Worm (Caenorhabditis elegans) whole organism, L4 larva: ENCODE results near the gene npp-19.

ENCODE experiments used
- hlh-30 ChIP-seq: sonication (generic microtip); optimal IDR thresholded peaks from 2 replicates; lab custom pipeline; 2017; ENCODE audit warnings: antibody characterized with exemption, mild to moderate bottlenecking, missing genetic modification characterization, missing compliant biosample characterization; ENCODE audit not compliant: insufficient read depth
- jun-1 ChIP-seq: fragments of 150-350 bp; optimal IDR thresholded peaks from 2 replicates; lab custom pipeline; 2014; ENCODE audit warnings: missing biosample characterization, missing genetic modification reagents, missing genetic modification characterization
- madf-9 ChIP-seq: fragments of 200-800 bp; sonication (Bioruptor generic); conservative IDR thresholded peaks from 2 replicates; pipeline ENCODE4 v1.3.6; 2022; ENCODE audit warnings: missing genetic modification reagents, missing genetic modification characterization, missing compliant biosample characterization
- nhr-25 ChIP-seq: sonication (generic microtip); optimal IDR thresholded peaks from 2 replicates; lab custom pipeline; 2017; ENCODE audit warnings: missing genetic modification characterization, mild to moderate bottlenecking, missing compliant biosample characterization, antibody characterized with exemption, moderate library complexity, borderline replicate concordance; ENCODE audit not compliant: insufficient read depth
- nhr-76 ChIP-seq: fragments of 150-350 bp; optimal IDR thresholded peaks from 2 replicates; lab custom pipeline; 2014; ENCODE audit warnings: missing biosample characterization, missing genetic modification characterization
- pha-4 ChIP-seq, 2 experiments: fragments of 150-350 bp in 1 of 2; fragments of 200-800 bp in 1 of 2; sonication (Bioruptor generic) in 1 of 2; IDR thresholded peaks in 1 of 2; optimal IDR thresholded peaks in 1 of 2; 2 replicates each; pipeline versions ENCODE4 v1.3.6 to Lab custom; 2014 to 2022; ENCODE audit warnings: missing genetic modification characterization in 2 of 2, missing genetic modification reagents in 2 of 2, missing biosample characterization in 1 of 2, missing compliant biosample characterization in 1 of 2
- php-3 ChIP-seq: fragments of 200-800 bp; sonication (Bioruptor generic); IDR thresholded peaks from 2 replicates; pipeline ENCODE4 v1.3.6; 2022; ENCODE audit warnings: missing genetic modification reagents, missing genetic modification characterization, missing compliant biosample characterization
- pqm-1 ChIP-seq: sonication (generic microtip); optimal IDR thresholded peaks from 2 replicates; lab custom pipeline; 2017; ENCODE audit warnings: missing biosample characterization, missing genetic modification characterization

ce11 chrII:10759425-10759824 lies 38.9 kb downstream of the npp-19 start:
- TF ChIP-seq madf-9 (GFP tag; lab: Robert Waterston, UW) (no peak), nhr-25 (tag; lab: Kevin White, UChicago) (no peak), jun-1 (tag; lab: Kevin White, UChicago) (no peak), php-3 (GFP tag; lab: Robert Waterston, UW) (no peak), hlh-30 (no peak), pha-4 (GFP tag; IDR thresholded peaks at IDR 0.05; lab: Robert Waterston, UW) (no peak), pha-4 (tag; optimal IDR thresholded peaks at IDR 0.05; lab: Kevin White, UChicago) (no peak), pqm-1 (tag; lab: Kevin White, UChicago) (no peak), nhr-76 (tag; lab: Kevin White, UChicago) (no peak)
